Worm (Caenorhabditis elegans) whole organism, midembryonic: Measurements from ENCODE around the gene R52.6.
"Not testable (repeated sequence)": the region's sequence is repeated elsewhere in the genome, so short reads cannot be mapped to it uniquely, and the experiment has no call there.

Experiments
- T22C8.4 ChIP-seq: fragments of 200-800 bp; sonication (Bioruptor generic); IDR thresholded peaks from 2 replicates; pipeline ENCODE4 v1.3.6; 2022; ENCODE audit warnings: missing genetic modification characterization, missing compliant biosample characterization
- cog-1 ChIP-seq: sonication (generic microtip); optimal IDR thresholded peaks from 2 replicates; lab custom pipeline; 2016; ENCODE audit warnings: missing genetic modification characterization, missing compliant biosample characterization
- flt-1 ChIP-seq: fragments of 200-800 bp; sonication (Bioruptor generic); IDR thresholded peaks from 2 replicates; pipeline ENCODE4 v1.3.6; 2022; ENCODE audit warnings: missing genetic modification characterization, missing compliant biosample characterization
- klf-2 ChIP-seq: fragments of 200-800 bp; sonication (Bioruptor generic); conservative IDR thresholded peaks from 2 replicates; pipeline ENCODE4 v1.3.6; 2022; ENCODE audit warnings: missing genetic modification reagents, missing genetic modification characterization, missing compliant biosample characterization
- med-1 ChIP-seq: sonication (generic microtip); optimal IDR thresholded peaks from 2 replicates; lab custom pipeline; 2017; ENCODE audit warnings: missing genetic modification characterization, mild to moderate bottlenecking, missing compliant biosample characterization, antibody characterized with exemption, missing genetic modification reagents; ENCODE audit not compliant: insufficient read depth
- ref-1 ChIP-seq: fragments of 200-800 bp; sonication (Bioruptor generic); conservative IDR thresholded peaks from 2 replicates; pipeline ENCODE4 v1.3.6; 2022; ENCODE audit warnings: missing genetic modification reagents, missing genetic modification characterization, missing compliant biosample characterization
- tab-1 ChIP-seq: fragments of 200-800 bp; sonication (Bioruptor generic); IDR thresholded peaks from 2 replicates; pipeline ENCODE4 v1.3.6; 2022; ENCODE audit warnings: missing genetic modification characterization, missing compliant biosample characterization
- ztf-23 ChIP-seq: fragments of 200-800 bp; sonication (Bioruptor generic); IDR thresholded peaks from 2 replicates; pipeline ENCODE4 v1.3.6; 2022; ENCODE audit warnings: missing genetic modification reagents, missing genetic modification characterization, missing compliant biosample characterization
- ztf-29 ChIP-seq: fragments of 200-800 bp; sonication (Bioruptor generic); IDR thresholded peaks from 2 replicates; pipeline ENCODE4 v1.3.6; 2022; ENCODE audit warnings: missing genetic modification reagents, missing genetic modification characterization, missing compliant biosample characterization

R52.6 gene

ce11 chrII:2071429-2071828 lies 41.4 kb downstream of the R52.6 start, which contains the start of gene F07E5.7:
F07E5.7 (minus strand) TSS chrII:2071529.
- TF ChIP-seq ref-1 (GFP tag; lab: Robert Waterston, UW), result no peak

ce11 chrII:2067451-2068021 lies 45.3 kb downstream of the R52.6 start, which contains the start of gene F07E5.12:
F07E5.12 (plus strand) TSS chrII:2067971.
- TF ChIP-seq ref-1, ztf-29, ztf-23 (GFP tag; lab: Robert Waterston, UW): not testable (repeated sequence)

- TF ChIP-seq ref-1 (GFP tag; lab: Robert Waterston, UW) (no peak), tab-1 (GFP tag; lab: Robert Waterston, UW) (no peak), T22C8.4 (no peak), med-1 (GFP tag; lab: Kevin White, UChicago) (no peak), ztf-29 (GFP tag; lab: Robert Waterston, UW) (no peak), ztf-23 (GFP tag; lab: Robert Waterston, UW) (no peak), flt-1 (no peak), klf-2 (GFP tag; lab: Robert Waterston, UW) (no peak), cog-1 (tag; lab: Kevin White, UChicago) (no peak)
These were observed 48.4 kb downstream of the R52.6 start, which contains the start of gene fbxb-6 for ce11 chrII:2064497-2064896. fbxb-6 (plus strand) TSS chrII:2064797.

ce11 chrII:2063989-2064388 lies 48.9 kb downstream of the R52.6 start, which contains the start of gene F07E5.13:
F07E5.13 (minus strand) TSS chrII:2064089.
- TF ChIP-seq med-1 (GFP tag; lab: Kevin White, UChicago) (no peak), ztf-23 (GFP tag; lab: Robert Waterston, UW) (no peak), ref-1 (GFP tag; lab: Robert Waterston, UW) (no peak), klf-2 (GFP tag; lab: Robert Waterston, UW) (no peak), tab-1 (GFP tag; lab: Robert Waterston, UW) (no peak), T22C8.4 (no peak), flt-1 (no peak), cog-1 (tag; lab: Kevin White, UChicago) (no peak), ztf-29 (GFP tag; lab: Robert Waterston, UW) (no peak)
